Worm (Caenorhabditis elegans): ENCODE data around the gene F41H10.2.
A peak's percentile ranks its signal among the peaks of the same experiment; 100 is the strongest.

Gene F41H10.2

ce11 chrIV:5381334-5381733 is at the start of gene F41H10.2:
F41H10.2 (plus strand) TSS chrIV:5381634.
- TF ChIP-seq egl-5 (tag; optimal IDR thresholded peaks at IDR 0.05), result no peak
- no peak for TF ChIP-seq aly-2 (tag; optimal IDR thresholded peaks at IDR 0.05)
- TF ChIP-seq ZK546.5 (tag; optimal IDR thresholded peaks at IDR 0.05), result no peak
- no peak for TF ChIP-seq mml-1 (tag; optimal IDR thresholded peaks at IDR 0.05)
- no peak for TF ChIP-seq skn-1 (tag; optimal IDR thresholded peaks at IDR 0.05)
- TF ChIP-seq hmg-11 (tag; optimal IDR thresholded peaks at IDR 0.05), result no peak
- TF ChIP-seq lin-39 (tag; optimal IDR thresholded peaks at IDR 0.05), result no peak

DNA sequence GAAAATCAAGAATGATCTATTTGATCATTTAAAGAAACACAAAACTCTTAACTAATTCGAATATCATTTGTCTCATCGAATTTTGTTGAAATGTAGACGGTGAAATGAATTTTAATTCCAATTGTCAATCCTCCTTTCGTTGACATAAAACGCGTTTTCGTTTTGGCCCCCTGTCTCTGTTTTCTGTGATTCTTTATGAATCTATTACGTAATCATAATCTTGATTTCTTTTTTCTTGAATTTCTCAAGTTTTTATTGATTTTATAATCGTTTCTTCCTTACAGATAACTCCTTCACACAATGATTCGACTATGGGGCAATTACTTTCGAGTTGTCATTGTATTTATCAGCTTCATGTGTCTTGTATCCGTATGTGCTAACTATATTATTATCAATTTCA is 49.3 kb upstream of the F41H10.2 start, which contains the start of gene Y4C6B.3:
TSS of gene Y4C6B.3 (plus strand) at position 301 of the 400 bp plus-strand sequence.
- TF ChIP-seq jun-1 (tag; optimal IDR thresholded peaks at IDR 0.05) (no peak), nhr-67 (tag; optimal IDR thresholded peaks at IDR 0.05) (no peak), hmg-11 (tag; optimal IDR thresholded peaks at IDR 0.05) (no peak), snpc-4 (tag; optimal IDR thresholded peaks at IDR 0.05) (no peak), ztf-4 (tag; optimal IDR thresholded peaks at IDR 0.05) (no peak), R02D3.7 (tag; optimal IDR thresholded peaks at IDR 0.05) (no peak), ceh-9 (tag; optimal IDR thresholded peaks at IDR 0.05) (no peak), ztf-11 (tag; optimal IDR thresholded peaks at IDR 0.05) (no peak), nhr-76 (tag; optimal IDR thresholded peaks at IDR 0.05) (no peak), unc-62 (GFP tag; optimal IDR thresholded peaks at IDR 0.05) (no peak), tbx-2 (tag; optimal IDR thresholded peaks at IDR 0.05) (no peak), ceh-28 (tag; optimal IDR thresholded peaks at IDR 0.05) (no peak), fkh-10 (GFP tag; optimal IDR thresholded peaks at IDR 0.05) (no peak), nhr-43 (tag; optimal IDR thresholded peaks at IDR 0.05; ENCODE audit: poor library complexity, severe bottlenecking) (no peak), nhr-11 (tag; optimal IDR thresholded peaks at IDR 0.05) (no peak), ZK546.5 (tag; optimal IDR thresholded peaks at IDR 0.05) (no peak), skn-1 (tag; optimal IDR thresholded peaks at IDR 0.05) (no peak), fkh-2 (tag; optimal IDR thresholded peaks at IDR 0.05) (no peak), nhr-28 (tag; optimal IDR thresholded peaks at IDR 0.05) (no peak), egl-27 (tag; optimal IDR thresholded peaks at IDR 0.05) (no peak)

ce11 chrIV:5333484-5333883 is 48.0 kb upstream of the F41H10.2 start:
- TF ChIP-seq nhr-28 (tag; optimal IDR thresholded peaks at IDR 0.05) (no peak), lin-15B (tag; optimal IDR thresholded peaks at IDR 0.05) (no peak), ZK546.5 (tag; optimal IDR thresholded peaks at IDR 0.05) (no peak), egl-27 (tag; optimal IDR thresholded peaks at IDR 0.05) (no peak), unc-62 (GFP tag; optimal IDR thresholded peaks at IDR 0.05) (no peak), ama-1 (optimal IDR thresholded peaks at IDR 0.05) (no peak), nhr-76 (tag; optimal IDR thresholded peaks at IDR 0.05) (no peak), pha-4 (tag; optimal IDR thresholded peaks at IDR 0.05) (no peak), nhr-237 (tag; optimal IDR thresholded peaks at IDR 0.05) (no peak), mml-1 (tag; optimal IDR thresholded peaks at IDR 0.05) (no peak), ceh-28 (tag; optimal IDR thresholded peaks at IDR 0.05) (no peak), nhr-11 (tag; optimal IDR thresholded peaks at IDR 0.05) (no peak), tbx-2 (tag; optimal IDR thresholded peaks at IDR 0.05) (no peak), skn-1 (tag; optimal IDR thresholded peaks at IDR 0.05) (no peak), zag-1 (tag; optimal IDR thresholded peaks at IDR 0.05) (no peak), fkh-2 (tag; optimal IDR thresholded peaks at IDR 0.05) (no peak), jun-1 (tag; optimal IDR thresholded peaks at IDR 0.05) (no peak), snpc-4 (tag; optimal IDR thresholded peaks at IDR 0.05) (no peak)

DNA sequence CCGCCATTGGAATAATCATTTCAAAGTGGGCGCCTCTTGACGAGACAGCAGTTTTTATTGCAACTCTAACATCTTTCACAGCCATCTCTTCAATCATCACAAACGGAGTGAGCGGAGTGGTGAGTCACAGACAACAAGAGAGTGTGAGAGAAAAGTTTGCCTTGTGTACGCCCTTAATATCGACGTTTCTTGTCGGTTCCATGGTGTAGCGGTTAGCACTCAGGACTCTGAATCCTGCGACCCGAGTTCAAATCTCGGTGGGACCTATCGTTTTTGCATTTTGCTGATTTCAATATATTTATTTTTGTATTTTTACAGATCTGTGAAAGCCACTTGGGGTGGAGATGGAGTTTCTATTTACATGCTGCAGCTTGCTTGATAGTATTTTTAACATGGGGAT is 46.9 kb upstream of the F41H10.2 start:
- peak; percentile 23 for TF ChIP-seq jun-1 (tag; optimal IDR thresholded peaks at IDR 0.05)
- TF ChIP-seq nhr-77 (tag; optimal IDR thresholded peaks at IDR 0.05), result no peak
- peak; percentile 63 for TF ChIP-seq pha-4 (tag; optimal IDR thresholded peaks at IDR 0.05)
- peak; percentile 34 for TF ChIP-seq nhr-25 (tag; optimal IDR thresholded peaks at IDR 0.05)
- peak; percentile 10 for TF ChIP-seq elt-2 (tag; optimal IDR thresholded peaks at IDR 0.05)
- peak; percentile 40 for TF ChIP-seq lin-15B (tag; optimal IDR thresholded peaks at IDR 0.05)
- no peak for TF ChIP-seq fos-1 (tag; optimal IDR thresholded peaks at IDR 0.05)
- peak; percentile 63 for TF ChIP-seq nfya-1 (tag; optimal IDR thresholded peaks at IDR 0.05; ENCODE audit: insufficient read depth)
- peak; percentile 42 for TF ChIP-seq lsy-12 (tag; optimal IDR thresholded peaks at IDR 0.05)
- peak; percentile 9 for TF ChIP-seq snpc-4 (tag; optimal IDR thresholded peaks at IDR 0.05)
- peak; percentile 57 for TF ChIP-seq nhr-43 (tag; optimal IDR thresholded peaks at IDR 0.05; ENCODE audit: poor library complexity, severe bottlenecking)
- TF ChIP-seq hmg-11 (tag; optimal IDR thresholded peaks at IDR 0.05), result peak; percentile 56
- TF ChIP-seq skn-1 (tag; optimal IDR thresholded peaks at IDR 0.05), result peak; percentile 39
- peak; percentile 46 for TF ChIP-seq egl-5 (tag; optimal IDR thresholded peaks at IDR 0.05)
- peak; percentile 52 for TF ChIP-seq pqm-1 (tag; optimal IDR thresholded peaks at IDR 0.05)
- TF ChIP-seq lin-39 (tag; optimal IDR thresholded peaks at IDR 0.05), result no peak
